Fruit fly (Drosophila melanogaster): ENCODE measurements around the gene CG4374.

The CG4374 gene

DNA sequence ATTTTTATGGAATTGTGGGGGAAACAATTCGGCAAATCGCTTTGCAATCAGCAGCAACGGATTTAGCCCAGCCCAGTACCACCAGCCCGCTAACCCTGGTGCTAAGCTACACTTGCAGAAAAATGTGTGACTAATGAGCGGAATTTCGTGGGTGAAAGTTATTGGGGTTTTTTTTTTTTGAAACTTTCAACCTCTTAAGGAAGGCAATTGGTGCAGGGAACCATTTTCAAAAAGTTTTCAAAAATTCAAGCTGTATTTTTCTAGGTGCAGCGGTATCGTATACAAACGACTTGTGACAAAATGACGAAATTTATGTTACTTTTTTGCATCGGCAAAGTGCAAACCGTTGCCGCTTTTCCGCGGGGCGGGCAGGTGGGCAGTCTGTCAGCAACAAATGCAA is 73.1 kb downstream of the CG4374 start:
- TF ChIP-seq CG33017 (tag; optimal IDR thresholded peaks at IDR 0.05), result no peak
- no peak for TF ChIP-seq CG11617 (GFP tag; optimal IDR thresholded peaks at IDR 0.05)
- no peak for TF ChIP-seq cnc (optimal IDR thresholded peaks at IDR 0.05)
- no peak for TF ChIP-seq tj (GFP tag; optimal IDR thresholded peaks at IDR 0.05)
- TF ChIP-seq CG14711 (tag; optimal IDR thresholded peaks at IDR 0.05), result no peak
- TF ChIP-seq Crg-1 (GFP tag; optimal IDR thresholded peaks at IDR 0.05), result no peak
- no peak for TF ChIP-seq cic (GFP tag; optimal IDR thresholded peaks at IDR 0.05)
- TF ChIP-seq toe (GFP tag; optimal IDR thresholded peaks at IDR 0.05), result no peak
- no peak for TF ChIP-seq kay (GFP tag; ENCODE audit: borderline replicate concordance)
- no peak for TF ChIP-seq CG7045 (GFP tag; optimal IDR thresholded peaks at IDR 0.05)
- TF ChIP-seq CG1620 (GFP tag; optimal IDR thresholded peaks at IDR 0.05), result no peak
- TF ChIP-seq pad (GFP tag; optimal IDR thresholded peaks at IDR 0.05), result no peak
- TF ChIP-seq Hr96 (GFP tag; optimal IDR thresholded peaks at IDR 0.05), result no peak
- TF ChIP-seq Clk (GFP tag; optimal IDR thresholded peaks at IDR 0.05), result no peak
- TF ChIP-seq CG12768 (GFP tag; optimal IDR thresholded peaks at IDR 0.05), result no peak

DNA sequence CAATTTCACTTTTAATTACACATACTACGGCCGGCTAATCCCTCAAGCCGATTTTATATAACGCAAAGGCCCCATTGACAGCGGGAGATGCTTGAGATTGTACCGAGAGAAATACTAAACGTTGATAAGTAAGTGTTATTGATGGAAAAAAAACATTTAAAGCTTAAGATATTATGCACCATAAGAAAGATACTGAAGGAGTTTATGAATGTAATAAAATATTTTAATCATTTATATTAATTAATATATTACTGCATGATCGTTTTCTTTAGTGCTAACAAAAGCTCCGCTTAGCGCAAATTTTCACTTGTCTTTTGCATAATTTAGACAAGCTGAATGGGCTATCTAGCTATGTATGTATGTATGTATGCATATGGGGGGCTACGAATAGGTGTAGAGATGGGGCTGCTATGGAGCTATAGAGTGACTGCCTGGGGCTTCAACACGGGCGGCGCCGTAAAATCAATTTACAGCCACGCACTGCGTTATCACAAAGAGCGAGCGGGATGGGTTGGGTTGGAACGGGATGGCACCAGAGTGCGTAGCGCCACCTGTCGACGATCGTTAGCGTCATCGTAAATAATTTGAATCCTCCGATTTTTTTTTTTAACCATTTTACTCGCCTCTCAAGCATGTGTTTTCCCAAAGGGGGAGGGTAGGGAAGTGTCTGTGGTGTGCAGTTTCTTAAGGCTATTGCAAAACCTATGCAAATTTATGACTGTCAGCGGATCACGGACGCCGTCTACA is 75.4 kb downstream of the CG4374 start:
- TF ChIP-seq bab1 (GFP tag; optimal IDR thresholded peaks at IDR 0.05), result no peak
- no peak for TF ChIP-seq CG7045 (GFP tag; optimal IDR thresholded peaks at IDR 0.05)
- no peak for TF ChIP-seq pad (GFP tag; optimal IDR thresholded peaks at IDR 0.05)
- no peak for TF ChIP-seq CG1620 (GFP tag; optimal IDR thresholded peaks at IDR 0.05)
- no peak for TF ChIP-seq cic (GFP tag; optimal IDR thresholded peaks at IDR 0.05)
- TF ChIP-seq toe (GFP tag; optimal IDR thresholded peaks at IDR 0.05), result no peak
- TF ChIP-seq cnc (optimal IDR thresholded peaks at IDR 0.05), result no peak
- no peak for TF ChIP-seq CG7101 (tag; optimal IDR thresholded peaks at IDR 0.05)
- TF ChIP-seq Crg-1 (GFP tag; optimal IDR thresholded peaks at IDR 0.05), result no peak
- TF ChIP-seq Hr96 (GFP tag; optimal IDR thresholded peaks at IDR 0.05), result no peak
- no peak for TF ChIP-seq tj (GFP tag; optimal IDR thresholded peaks at IDR 0.05)
- no peak for TF ChIP-seq ovo (GFP tag; optimal IDR thresholded peaks at IDR 0.05)
- no peak for TF ChIP-seq CG33017 (tag; optimal IDR thresholded peaks at IDR 0.05)
- TF ChIP-seq Mnt (GFP tag; optimal IDR thresholded peaks at IDR 0.05), result no peak
- no peak for TF ChIP-seq kay (GFP tag; ENCODE audit: borderline replicate concordance)
- no peak for TF ChIP-seq CG11617 (GFP tag; optimal IDR thresholded peaks at IDR 0.05)
- TF ChIP-seq Clk (GFP tag; optimal IDR thresholded peaks at IDR 0.05), result no peak

DNA sequence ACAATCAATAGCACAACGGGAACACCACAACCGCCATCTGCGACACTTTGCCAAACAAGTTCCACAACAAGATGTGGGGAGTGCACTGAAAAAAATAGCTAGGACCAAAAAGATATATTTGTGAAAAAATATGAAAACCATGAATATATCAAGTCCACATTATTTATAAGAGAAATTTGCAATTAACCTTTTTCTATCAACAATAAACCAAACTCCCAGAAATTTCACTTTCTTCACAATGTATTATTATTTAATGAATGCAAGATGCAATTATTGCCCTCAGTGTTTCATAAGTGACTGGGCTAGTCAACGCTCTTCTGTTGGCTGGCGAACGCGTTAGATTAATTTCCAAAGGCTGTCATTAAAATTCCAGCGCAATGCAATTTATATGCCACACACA is 76.4 kb downstream of the CG4374 start:
- no peak for TF ChIP-seq CG5204 (GFP tag; optimal IDR thresholded peaks at IDR 0.05)

DNA sequence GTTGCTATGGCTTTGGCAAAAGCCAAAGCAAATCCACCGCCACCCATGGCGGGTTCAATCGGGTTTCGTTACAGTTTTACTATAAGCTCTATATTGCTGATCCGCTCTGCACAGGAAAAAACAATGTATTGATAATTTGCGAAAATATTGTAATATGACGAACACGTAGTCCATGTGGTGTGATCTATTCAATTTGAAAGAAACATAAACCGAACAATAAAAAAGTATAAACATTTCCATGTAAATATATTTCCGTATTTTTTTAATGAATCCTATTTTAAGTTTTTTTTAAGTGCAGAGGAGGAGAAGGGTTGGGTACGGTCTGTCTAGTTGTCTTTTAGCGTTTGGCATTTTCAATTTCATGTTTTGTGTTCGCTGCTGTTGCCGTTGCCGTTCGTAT is 78.6 kb downstream of the CG4374 start:
- TF ChIP-seq CG33017 (tag; optimal IDR thresholded peaks at IDR 0.05), result no peak
- no peak for TF ChIP-seq CG7101 (tag; optimal IDR thresholded peaks at IDR 0.05)
- TF ChIP-seq kay (GFP tag; ENCODE audit: borderline replicate concordance), result no peak
- TF ChIP-seq pad (GFP tag; optimal IDR thresholded peaks at IDR 0.05), result no peak
- no peak for TF ChIP-seq CG12768 (GFP tag; optimal IDR thresholded peaks at IDR 0.05)
- no peak for TF ChIP-seq CG11617 (GFP tag; optimal IDR thresholded peaks at IDR 0.05)
- no peak for TF ChIP-seq cnc (optimal IDR thresholded peaks at IDR 0.05)
- TF ChIP-seq Mnt (GFP tag; optimal IDR thresholded peaks at IDR 0.05), result no peak
- TF ChIP-seq Crg-1 (GFP tag; optimal IDR thresholded peaks at IDR 0.05), result no peak
- no peak for TF ChIP-seq CG7045 (GFP tag; optimal IDR thresholded peaks at IDR 0.05)
- no peak for TF ChIP-seq CG5204 (GFP tag; optimal IDR thresholded peaks at IDR 0.05)
- no peak for TF ChIP-seq Hr96 (GFP tag; optimal IDR thresholded peaks at IDR 0.05)

DNA sequence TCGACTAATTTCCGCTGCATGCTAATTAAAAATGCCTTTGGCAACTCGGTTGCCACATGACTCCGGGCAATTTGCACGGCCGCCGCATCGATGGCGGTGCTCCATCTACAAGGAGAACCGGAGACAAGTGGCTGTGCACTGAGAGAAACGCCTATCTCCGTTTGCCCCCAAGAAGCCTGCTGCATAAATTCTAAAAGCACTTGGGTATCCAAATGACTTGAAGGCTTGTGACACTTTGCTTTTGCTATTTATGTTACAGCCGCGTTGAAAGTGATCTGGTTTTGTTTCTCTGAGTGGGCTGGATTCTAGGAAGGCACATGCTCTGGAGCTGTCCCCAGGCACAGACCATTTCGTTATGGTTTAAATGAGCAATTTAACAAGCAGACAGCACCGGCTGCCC is 79.8 kb downstream of the CG4374 start:
- TF ChIP-seq tj (GFP tag; optimal IDR thresholded peaks at IDR 0.05), result no peak
- no peak for TF ChIP-seq toe (GFP tag; optimal IDR thresholded peaks at IDR 0.05)
- no peak for TF ChIP-seq CG33017 (tag; optimal IDR thresholded peaks at IDR 0.05)
- no peak for TF ChIP-seq Crg-1 (GFP tag; optimal IDR thresholded peaks at IDR 0.05)
- no peak for TF ChIP-seq CG5204 (GFP tag; optimal IDR thresholded peaks at IDR 0.05)
- TF ChIP-seq ovo (GFP tag; optimal IDR thresholded peaks at IDR 0.05), result no peak
- no peak for TF ChIP-seq Clk (GFP tag; optimal IDR thresholded peaks at IDR 0.05)
- no peak for TF ChIP-seq CG11617 (GFP tag; optimal IDR thresholded peaks at IDR 0.05)
- TF ChIP-seq Hr96 (GFP tag; optimal IDR thresholded peaks at IDR 0.05), result no peak
- TF ChIP-seq kay (GFP tag; ENCODE audit: borderline replicate concordance), result no peak
- TF ChIP-seq cnc (optimal IDR thresholded peaks at IDR 0.05), result no peak
- TF ChIP-seq CG7101 (tag; optimal IDR thresholded peaks at IDR 0.05), result no peak
- TF ChIP-seq CG1620 (GFP tag; optimal IDR thresholded peaks at IDR 0.05), result no peak
- no peak for TF ChIP-seq CG12768 (GFP tag; optimal IDR thresholded peaks at IDR 0.05)
- TF ChIP-seq cic (GFP tag; optimal IDR thresholded peaks at IDR 0.05), result no peak
- no peak for TF ChIP-seq pad (GFP tag; optimal IDR thresholded peaks at IDR 0.05)
- TF ChIP-seq CG14711 (tag; optimal IDR thresholded peaks at IDR 0.05), result no peak
- no peak for TF ChIP-seq bab1 (GFP tag; optimal IDR thresholded peaks at IDR 0.05)

DNA sequence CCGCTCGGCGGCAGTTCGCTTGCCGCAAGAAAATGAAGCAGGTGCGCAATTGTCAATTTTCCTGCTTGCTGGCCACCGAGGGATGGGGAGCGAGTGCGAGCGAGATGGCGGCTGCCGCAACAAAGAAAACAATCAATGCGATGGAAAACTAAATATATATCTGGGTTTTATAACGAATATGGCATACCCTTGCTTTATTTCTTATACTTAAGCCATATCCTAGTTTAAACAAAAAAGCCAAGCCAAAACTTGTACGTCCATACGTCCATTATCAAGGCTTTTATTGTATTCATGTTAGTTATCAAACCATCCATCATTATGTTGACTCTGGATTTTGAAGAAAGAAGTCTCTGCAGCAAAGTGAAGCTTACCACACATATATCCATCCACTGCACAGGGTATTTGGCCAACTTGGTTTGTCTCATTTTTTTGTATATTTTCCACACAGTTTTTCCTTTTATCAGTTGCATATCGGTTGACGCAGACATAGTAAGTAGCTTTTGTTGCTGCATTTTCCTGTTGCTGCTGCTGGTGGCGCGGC is 81.2 kb downstream of the CG4374 start:
- TF ChIP-seq CG14711 (tag; optimal IDR thresholded peaks at IDR 0.05), result no peak
- TF ChIP-seq bab1 (GFP tag; optimal IDR thresholded peaks at IDR 0.05), result no peak
- TF ChIP-seq Clk (GFP tag; optimal IDR thresholded peaks at IDR 0.05), result no peak
- no peak for TF ChIP-seq cnc (optimal IDR thresholded peaks at IDR 0.05)
- TF ChIP-seq ovo (GFP tag; optimal IDR thresholded peaks at IDR 0.05), result no peak
- TF ChIP-seq Crg-1 (GFP tag; optimal IDR thresholded peaks at IDR 0.05), result no peak
- no peak for TF ChIP-seq CG5204 (GFP tag; optimal IDR thresholded peaks at IDR 0.05)
- TF ChIP-seq Mnt (GFP tag; optimal IDR thresholded peaks at IDR 0.05), result no peak
- no peak for TF ChIP-seq CG33017 (tag; optimal IDR thresholded peaks at IDR 0.05)
- no peak for TF ChIP-seq kay (GFP tag; ENCODE audit: borderline replicate concordance)
- TF ChIP-seq CG11617 (GFP tag; optimal IDR thresholded peaks at IDR 0.05), result no peak
- no peak for TF ChIP-seq CG7045 (GFP tag; optimal IDR thresholded peaks at IDR 0.05)
- TF ChIP-seq cic (GFP tag; optimal IDR thresholded peaks at IDR 0.05), result no peak
- no peak for TF ChIP-seq CG1620 (GFP tag; optimal IDR thresholded peaks at IDR 0.05)
- TF ChIP-seq toe (GFP tag; optimal IDR thresholded peaks at IDR 0.05), result no peak
- TF ChIP-seq CG12768 (GFP tag; optimal IDR thresholded peaks at IDR 0.05), result no peak

Measured in whole organism, adult.